Fruit fly (Drosophila melanogaster) whole organism, embryonic: ENCODE results near the gene Pc.

Source experiments
- CG11504 ChIP-seq: fragments of 200-800 bp; sonication (Bioruptor generic); optimal IDR thresholded peaks from 3 replicates; lab custom pipeline; 2019; ENCODE audit warnings: missing biosample characterization, mild to moderate bottlenecking, missing genetic modification characterization, moderate library complexity
- CG12219 ChIP-seq: fragments of 200-800 bp; sonication (Bioruptor generic); optimal IDR thresholded peaks from 3 replicates; lab custom pipeline; 2018; ENCODE audit warnings: missing biosample characterization, mild to moderate bottlenecking, missing genetic modification characterization
- CG14710 ChIP-seq: fragments of 200-800 bp; sonication (Bioruptor generic); optimal IDR thresholded peaks from 3 replicates; lab custom pipeline; 2019; ENCODE audit warnings: missing biosample characterization, mild to moderate bottlenecking, missing genetic modification characterization, moderate library complexity
- CG15073 ChIP-seq: fragments of 200-800 bp; sonication (Bioruptor generic); optimal IDR thresholded peaks from 2 replicates; lab custom pipeline; 2016; ENCODE audit warnings: missing biosample characterization, missing genetic modification characterization
- CG1529 ChIP-seq: fragments of 200-800 bp; sonication (Bioruptor generic); optimal IDR thresholded peaks from 3 replicates; lab custom pipeline; 2018; ENCODE audit warnings: missing biosample characterization, missing genetic modification characterization
- CG15601 ChIP-seq: fragments of 200-800 bp; sonication (Bioruptor generic); optimal IDR thresholded peaks from 3 replicates; lab custom pipeline; 2019; ENCODE audit warnings: missing biosample characterization, mild to moderate bottlenecking, missing genetic modification characterization, moderate library complexity
- CG17359 ChIP-seq: fragments of 200-800 bp; sonication (Bioruptor generic); optimal IDR thresholded peaks from 3 replicates; lab custom pipeline; 2018; ENCODE audit warnings: missing biosample characterization, mild to moderate bottlenecking, missing genetic modification characterization, moderate library complexity
- CG2678 ChIP-seq: fragments of 200-800 bp; sonication (Bioruptor generic); optimal IDR thresholded peaks from 3 replicates; lab custom pipeline; 2019; ENCODE audit warnings: missing biosample characterization, mild to moderate bottlenecking, missing genetic modification characterization, moderate library complexity
- CG2875 ChIP-seq: fragments of 200-800 bp; sonication (Bioruptor generic); optimal IDR thresholded peaks from 2 replicates; lab custom pipeline; 2017; ENCODE audit warnings: missing biosample characterization, mild to moderate bottlenecking, missing genetic modification characterization, missing genetic modification reagents
- CG33213 ChIP-seq: fragments of 200-800 bp; sonication (Bioruptor generic); optimal IDR thresholded peaks from 3 replicates; lab custom pipeline; 2016; ENCODE audit warnings: missing biosample characterization, missing genetic modification characterization
- CG3407 ChIP-seq: fragments of 200-800 bp; sonication (Bioruptor generic); optimal IDR thresholded peaks from 2 replicates; lab custom pipeline; 2018; ENCODE audit warnings: missing biosample characterization, mild to moderate bottlenecking, missing genetic modification characterization
- CG4707 ChIP-seq: fragments of 200-800 bp; sonication (Bioruptor generic); optimal IDR thresholded peaks from 2 replicates; lab custom pipeline; 2018; ENCODE audit warnings: missing biosample characterization, mild to moderate bottlenecking, missing genetic modification characterization, moderate library complexity
- CG4730 ChIP-seq: fragments of 200-800 bp; sonication (Bioruptor generic); IDR thresholded peaks from 2 replicates; pipeline ENCODE4 v1.3.6; 2022; ENCODE audit warnings: missing biosample characterization, missing genetic modification characterization
- CG5180 ChIP-seq: fragments of 200-800 bp; sonication (Bioruptor generic); optimal IDR thresholded peaks from 3 replicates; lab custom pipeline; 2017; ENCODE audit warnings: missing biosample characterization, missing genetic modification characterization, mild to moderate bottlenecking, moderate library complexity, missing genetic modification reagents
- CG6254 ChIP-seq: fragments of 200-800 bp; sonication (Bioruptor generic); optimal IDR thresholded peaks from 3 replicates; lab custom pipeline; 2017; ENCODE audit warnings: mild to moderate bottlenecking, missing biosample characterization, missing genetic modification reagents, missing genetic modification characterization
- CG6689 ChIP-seq: fragments of 200-800 bp; sonication (Bioruptor generic); IDR thresholded peaks from 2 replicates; pipeline ENCODE4 v1.3.6; 2022; ENCODE audit warnings: missing biosample characterization, missing genetic modification characterization
- D19B ChIP-seq: fragments of 200-800 bp; sonication (Bioruptor generic); optimal IDR thresholded peaks from 2 replicates; lab custom pipeline; 2017; ENCODE audit warnings: missing biosample characterization, mild to moderate bottlenecking, missing genetic modification characterization
- Dad ChIP-seq: fragments of 200-800 bp; sonication (Bioruptor generic); optimal IDR thresholded peaks from 3 replicates; lab custom pipeline; 2016; ENCODE audit warnings: missing biosample characterization, missing genetic modification characterization
- Dek ChIP-seq: fragments of 200-800 bp; sonication (Bioruptor generic); optimal IDR thresholded peaks from 3 replicates; lab custom pipeline; 2019; ENCODE audit warnings: missing biosample characterization, mild to moderate bottlenecking, missing genetic modification characterization, moderate library complexity
- Ets97D ChIP-seq: fragments of 200-800 bp; sonication (Bioruptor generic); optimal IDR thresholded peaks from 3 replicates; lab custom pipeline; 2016; ENCODE audit warnings: missing biosample characterization, missing genetic modification characterization
- Fer1 ChIP-seq: fragments of 200-800 bp; sonication (Bioruptor generic); optimal IDR thresholded peaks from 2 replicates; lab custom pipeline; 2017; ENCODE audit warnings: missing biosample characterization, mild to moderate bottlenecking, missing genetic modification characterization
- HLHmδ ChIP-seq: fragments of 200-800 bp; sonication (Bioruptor generic); optimal IDR thresholded peaks from 2 replicates; lab custom pipeline; 2018; ENCODE audit warnings: missing biosample characterization, mild to moderate bottlenecking, missing genetic modification characterization, moderate library complexity
- Hmx ChIP-seq: fragments of 200-800 bp; sonication (Bioruptor generic); optimal IDR thresholded peaks from 2 replicates; lab custom pipeline; 2016; ENCODE audit warnings: missing biosample characterization, missing genetic modification characterization
- Hr78 ChIP-seq, 2 experiments: fragments of 200-800 bp in 1 of 2; fragments of >200 bp in 1 of 2; sonication (Bioruptor generic) in 1 of 2; optimal IDR thresholded peaks; 2 replicates each; lab custom pipeline; 2017 to 2019; ENCODE audit warnings: missing biosample characterization in 2 of 2, missing genetic modification characterization in 2 of 2, mild to moderate bottlenecking in 1 of 2, moderate library complexity in 1 of 2
- Med ChIP-seq: fragments of 200-800 bp; sonication (Bioruptor generic); peaks from one replicate; lab custom pipeline; 2016; ENCODE audit warnings: missing biosample characterization, missing genetic modification characterization, mild to moderate bottlenecking, inconsistent platforms, moderate library complexity
- Sox102F ChIP-seq: fragments of 200-800 bp; sonication (Bioruptor generic); optimal IDR thresholded peaks from 2 replicates; lab custom pipeline; 2018; ENCODE audit warnings: missing biosample characterization, mild to moderate bottlenecking, missing genetic modification characterization, moderate library complexity
- Ssrp ChIP-seq: fragments of 200-800 bp; sonication (Bioruptor generic); optimal IDR thresholded peaks from 2 replicates; lab custom pipeline; 2018; ENCODE audit warnings: missing biosample characterization, mild to moderate bottlenecking, missing genetic modification characterization, moderate library complexity
- Xbp1 ChIP-seq: fragments of 200-800 bp; sonication (Bioruptor generic); optimal IDR thresholded peaks from 3 replicates; lab custom pipeline; 2016; ENCODE audit warnings: missing biosample characterization, mild to moderate bottlenecking, missing genetic modification characterization
- Xrp1 ChIP-seq: fragments of 200-800 bp; sonication (Bioruptor generic); IDR thresholded peaks from 2 replicates; pipeline ENCODE4 v1.3.6; 2022; ENCODE audit warnings: missing biosample characterization, missing genetic modification characterization
- bab2 ChIP-seq: fragments of 200-800 bp; sonication (Bioruptor generic); optimal IDR thresholded peaks from 2 replicates; lab custom pipeline; 2016; ENCODE audit warnings: missing biosample characterization, missing genetic modification characterization
- bsh ChIP-seq, 2 experiments: fragments of 200-800 bp; sonication (Bioruptor generic); optimal IDR thresholded peaks; 2 replicates each; lab custom pipeline; 2017 to 2018; ENCODE audit warnings: mild to moderate bottlenecking in 2 of 2, missing biosample characterization in 2 of 2, missing genetic modification characterization in 2 of 2, moderate library complexity in 1 of 2
- cg ChIP-seq: fragments of 200-800 bp; sonication (Bioruptor generic); optimal IDR thresholded peaks from 3 replicates; lab custom pipeline; 2019; ENCODE audit warnings: missing biosample characterization, mild to moderate bottlenecking, missing genetic modification characterization, moderate library complexity
- chm ChIP-seq: fragments of 200-800 bp; sonication (Bioruptor generic); IDR thresholded peaks from 2 replicates; pipeline ENCODE4 v1.3.6; 2022; ENCODE audit warnings: missing biosample characterization, missing genetic modification characterization
- ci ChIP-seq: fragments of 200-800 bp; sonication (Bioruptor generic); IDR thresholded peaks from 3 replicates; pipeline ENCODE4 v1.3.6; 2022; ENCODE audit warnings: missing biosample characterization, missing genetic modification characterization
- crol ChIP-seq: fragments of 200-800 bp; sonication (Bioruptor generic); IDR thresholded peaks from 2 replicates; pipeline ENCODE4 v1.3.6; 2022; ENCODE audit warnings: missing biosample characterization, missing genetic modification characterization
- dmrt99B ChIP-seq: fragments of 200-800 bp; sonication (Bioruptor generic); optimal IDR thresholded peaks from 2 replicates; lab custom pipeline; 2018; ENCODE audit warnings: missing biosample characterization, mild to moderate bottlenecking, missing genetic modification characterization, moderate library complexity
- eve ChIP-seq, 2 experiments: fragments of >200 bp; optimal IDR thresholded peaks; 2 replicates each; lab custom pipeline; 2017; ENCODE audit warnings: missing biosample characterization in 2 of 2, missing genetic modification characterization in 2 of 2
- ewg ChIP-seq: fragments of 200-800 bp; sonication (Bioruptor generic); optimal IDR thresholded peaks from 3 replicates; lab custom pipeline; 2017; ENCODE audit warnings: mild to moderate bottlenecking, missing biosample characterization, missing genetic modification reagents, missing genetic modification characterization
- fd64A ChIP-seq: fragments of 200-800 bp; sonication (Bioruptor generic); optimal IDR thresholded peaks from 3 replicates; lab custom pipeline; 2018; ENCODE audit warnings: missing biosample characterization, mild to moderate bottlenecking, missing genetic modification characterization
- jumu ChIP-seq: fragments of 200-800 bp; sonication (Bioruptor generic); optimal IDR thresholded peaks from 3 replicates; lab custom pipeline; 2016; ENCODE audit warnings: missing biosample characterization, missing genetic modification characterization
- kni ChIP-seq: fragments of 200-800 bp; sonication (Bioruptor generic); optimal IDR thresholded peaks from 3 replicates; lab custom pipeline; 2017; ENCODE audit warnings: mild to moderate bottlenecking, missing biosample characterization, missing genetic modification reagents, missing genetic modification characterization
- lola ChIP-seq, 3 experiments: fragments of >200 bp in 2 of 3; fragments of 200-800 bp in 1 of 3; sonication (Bioruptor generic) in 1 of 3; optimal IDR thresholded peaks; 2 replicates each; lab custom pipeline; 2017 to 2019; ENCODE audit warnings: missing biosample characterization in 3 of 3, missing genetic modification characterization in 3 of 3, mild to moderate bottlenecking in 1 of 3, moderate library complexity in 1 of 3
- nmo ChIP-seq: fragments of 200-800 bp; sonication (Bioruptor generic); optimal IDR thresholded peaks from 2 replicates; lab custom pipeline; 2018; ENCODE audit warnings: missing biosample characterization, mild to moderate bottlenecking, missing genetic modification characterization, moderate library complexity
- phol ChIP-seq: fragments of 200-800 bp; sonication (Bioruptor generic); optimal IDR thresholded peaks from 3 replicates; lab custom pipeline; 2018; ENCODE audit warnings: missing biosample characterization, mild to moderate bottlenecking, missing genetic modification characterization, moderate library complexity
- pnt ChIP-seq: fragments of 200-800 bp; sonication (Bioruptor generic); optimal IDR thresholded peaks from 3 replicates; lab custom pipeline; 2016; ENCODE audit warnings: missing biosample characterization, missing genetic modification characterization
- row ChIP-seq: fragments of 200-800 bp; sonication (Bioruptor generic); IDR thresholded peaks from 3 replicates; pipeline ENCODE4 v1.3.6; 2022; ENCODE audit warnings: missing biosample characterization, missing genetic modification characterization
- sens ChIP-seq: fragments of 200-800 bp; sonication (Bioruptor generic); peaks from one replicate; lab custom pipeline; 2016; ENCODE audit warnings: missing biosample characterization, missing genetic modification characterization
- wor ChIP-seq: fragments of 200-800 bp; sonication (Bioruptor generic); IDR thresholded peaks from 2 replicates; pipeline ENCODE4 v1.3.6; 2022; ENCODE audit warnings: missing biosample characterization, missing genetic modification characterization

The Pc gene

DNA sequence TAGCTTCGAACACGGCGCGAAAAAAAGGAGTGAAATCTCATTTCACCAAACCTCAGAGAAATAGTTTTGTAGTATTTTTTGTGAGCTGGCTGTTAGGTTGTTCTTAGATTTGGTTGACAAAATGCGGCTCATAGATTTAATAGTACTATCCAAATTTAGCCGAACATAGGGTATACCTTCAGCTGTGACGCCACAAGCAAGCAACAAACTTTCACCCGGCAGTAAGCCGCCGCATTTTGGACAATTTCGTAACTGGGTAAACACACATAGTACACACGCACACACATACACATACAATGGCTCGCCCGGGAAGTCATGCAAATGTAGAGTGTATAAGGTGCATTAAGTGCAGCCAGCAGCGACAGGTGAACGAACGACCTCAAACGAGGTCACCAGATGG lies 58.6 kb downstream of the Pc start (continued):
- no peak for TF ChIP-seq Dek (tag; lab: Kevin White, UChicago)
- TF ChIP-seq CG6254 (GFP tag; lab: Kevin White, UChicago), result peak; percentile 9
- TF ChIP-seq nmo (GFP tag; lab: Kevin White, UChicago), result peak; percentile 11
- TF ChIP-seq CG17359 (tag; lab: Kevin White, UChicago), result peak; percentile 43
- no peak for TF ChIP-seq CG15073 (GFP tag; lab: Kevin White, UChicago)
- 0 out of 2 replicates have a peak, but pooled peaks have one; percentile 25 for TF ChIP-seq chm (GFP tag; lab: Robert Waterston, UW)
- TF ChIP-seq bab2, result no peak
- peak; percentile 19 for TF ChIP-seq CG12219 (GFP tag; lab: Kevin White, UChicago)
- peak; percentile 26 for TF ChIP-seq cg (GFP tag; lab: Kevin White, UChicago)
- TF ChIP-seq Xbp1, result peak; percentile 22
- TF ChIP-seq crol, result peak; percentile 32; the same call in 1 of the 2 replicates
- peak; percentile 35; the same call in 1 of the 3 replicates for TF ChIP-seq row
- TF ChIP-seq fd64A, result peak; percentile 37
- no peak for TF ChIP-seq Fer1 (GFP tag; lab: Kevin White, UChicago)
- peak; percentile 9 for TF ChIP-seq Ssrp
- peak; percentile 19 for TF ChIP-seq CG2875 (GFP tag; lab: Kevin White, UChicago)
- TF ChIP-seq CG14710 (tag; lab: Kevin White, UChicago), result peak; percentile 4
- TF ChIP-seq eve (GFP tag; optimal IDR thresholded peaks at IDR 0.05; lab: Kevin White, UChicago), result peak in 1 of 2 experiments; percentile 30
- peak; percentile 65 for TF ChIP-seq Sox102F (GFP tag; lab: Kevin White, UChicago)
- peak; percentile 26 for TF ChIP-seq CG3407 (GFP tag; lab: Kevin White, UChicago)
- no peak for TF ChIP-seq lola (GFP tag; optimal IDR thresholded peaks at IDR 0.05; lab: Kevin White, UChicago)
- TF ChIP-seq CG4707, result peak; percentile 21
- TF ChIP-seq Ets97D (GFP tag; lab: Kevin White, UChicago), result no peak
- peak; percentile 23 for TF ChIP-seq CG15601
- TF ChIP-seq CG5180 (GFP tag; lab: Kevin White, UChicago), result peak; percentile 24
- TF ChIP-seq jumu (GFP tag; lab: Kevin White, UChicago), result peak; percentile 3
- peak; percentile 34; the same call in 2 of the 3 replicates for TF ChIP-seq ci (GFP tag; lab: Robert Waterston, UW)
- TF ChIP-seq pnt (GFP tag; lab: Kevin White, UChicago), result no peak
- peak; percentile 75 for TF ChIP-seq kni (GFP tag; lab: Kevin White, UChicago)
- no peak for TF ChIP-seq CG33213 (GFP tag; lab: Kevin White, UChicago)
- TF ChIP-seq sens, result peak; percentile 86
- no peak for TF ChIP-seq Hmx (GFP tag; lab: Kevin White, UChicago)
- TF ChIP-seq wor (GFP tag; lab: Robert Waterston, UW), result 0 out of 2 replicates have a peak, but pooled peaks have one; percentile 14
- peak; percentile 32 for TF ChIP-seq ewg (GFP tag; lab: Kevin White, UChicago)
- peak; percentile 36; the same call in 1 of the 2 replicates for TF ChIP-seq CG6689 (GFP tag; lab: Robert Waterston, UW)
- TF ChIP-seq D19B, result no peak
- no peak for TF ChIP-seq Dad (GFP tag; lab: Kevin White, UChicago)
- TF ChIP-seq CG1529 (GFP tag; lab: Kevin White, UChicago), result peak; percentile 34
- peak; percentile 62 for TF ChIP-seq Med (GFP tag; lab: Kevin White, UChicago)
- peak; percentile 26 for TF ChIP-seq phol (tag; lab: Kevin White, UChicago)
- 0 out of 2 replicates have a peak, but pooled peaks have one; percentile 8 for TF ChIP-seq CG4730
- peak in 1 of 2 experiments; percentile 29 for TF ChIP-seq bsh (GFP tag; optimal IDR thresholded peaks at IDR 0.05; lab: Kevin White, UChicago)
- TF ChIP-seq CG2678 (tag; lab: Kevin White, UChicago), result peak; percentile 18
- TF ChIP-seq Xrp1 (GFP tag; lab: Robert Waterston, UW), result 0 out of 2 replicates have a peak, but pooled peaks have one; percentile 6
- TF ChIP-seq dmrt99B (tag; lab: Kevin White, UChicago), result peak; percentile 51
- TF ChIP-seq Hr78 (GFP tag; optimal IDR thresholded peaks at IDR 0.05; lab: Kevin White, UChicago), result peak in 1 of 2 experiments; percentile 71
- peak; percentile 32 for TF ChIP-seq HLHmδ (GFP tag; lab: Kevin White, UChicago)
- TF ChIP-seq CG11504 (tag; lab: Kevin White, UChicago), result peak; percentile 45
